Worm (Caenorhabditis elegans) whole organism, L1 larva: Measurements from ENCODE around the gene Y22D7AL.9.
A peak's percentile ranks its signal among the peaks of the same experiment; 100 is the strongest.

ENCODE experiments used
- ama-1 ChIP-seq: fragments of 150-350 bp; optimal IDR thresholded peaks from 2 replicates; lab custom pipeline; 2014
- ceh-82 ChIP-seq, 3 experiments: fragments of 150-350 bp in 1 of 3; sonication (generic microtip) in 2 of 3; optimal IDR thresholded peaks; 2 replicates each; lab custom pipeline; 2014 to 2017; ENCODE audit warnings: missing biosample characterization in 3 of 3, missing genetic modification characterization in 3 of 3
- egl-27 ChIP-seq, 2 experiments: fragments of 150-350 bp in 1 of 2; sonication (generic microtip); optimal IDR thresholded peaks; 3 replicates each; lab custom pipeline; 2017 to 2018; ENCODE audit warnings: missing biosample characterization in 2 of 2, missing genetic modification characterization in 2 of 2, missing genetic modification reagents in 2 of 2
- fkh-4 ChIP-seq: sonication (generic microtip); optimal IDR thresholded peaks from 2 replicates; lab custom pipeline; 2016; ENCODE audit warnings: missing compliant biosample characterization, missing genetic modification characterization, borderline replicate concordance
- mdl-1 ChIP-seq, 2 experiments: fragments of 150-350 bp; optimal IDR thresholded peaks; 2 replicates each; lab custom pipeline; 2014 to 2017; ENCODE audit warnings: missing biosample characterization in 2 of 2, missing genetic modification characterization in 2 of 2, inconsistent platforms in 1 of 2
- mep-1 ChIP-seq: fragments of 150-350 bp; optimal IDR thresholded peaks from 2 replicates; lab custom pipeline; 2014; ENCODE audit warnings: missing biosample characterization, missing genetic modification characterization
- nhr-77 ChIP-seq: fragments of 150-350 bp; optimal IDR thresholded peaks from 2 replicates; lab custom pipeline; 2014; ENCODE audit warnings: missing biosample characterization, missing genetic modification characterization
- pqm-1 ChIP-seq: sonication (generic microtip); optimal IDR thresholded peaks from 3 replicates; lab custom pipeline; 2017; ENCODE audit warnings: missing biosample characterization, missing genetic modification characterization
- tbx-2 ChIP-seq: sonication (generic microtip); optimal IDR thresholded peaks from 2 replicates; lab custom pipeline; 2016; ENCODE audit warnings: missing genetic modification characterization, missing compliant biosample characterization
- unc-86 ChIP-seq: sonication (generic microtip); optimal IDR thresholded peaks from 2 replicates; lab custom pipeline; 2016; ENCODE audit warnings: missing genetic modification characterization, missing compliant biosample characterization

- TF ChIP-seq egl-27 (tag; optimal IDR thresholded peaks at IDR 0.05; lab: Kevin White, UChicago) = no peak
- TF ChIP-seq pqm-1 (tag; lab: Kevin White, UChicago) = no peak
- peak; percentile 74 for TF ChIP-seq unc-86 (tag; lab: Kevin White, UChicago)
- no peak for TF ChIP-seq mdl-1 (tag; optimal IDR thresholded peaks at IDR 0.05; lab: Kevin White, UChicago)
- peak; percentile 74 for TF ChIP-seq tbx-2 (tag; lab: Kevin White, UChicago)
- no peak for TF ChIP-seq ama-1
- peak; percentile 92 for TF ChIP-seq mep-1
- TF ChIP-seq ceh-82 (tag; optimal IDR thresholded peaks at IDR 0.05; lab: Kevin White, UChicago) = peak; percentile 52 to 82 (median 63)
- peak; percentile 38 for TF ChIP-seq fkh-4 (tag; lab: Kevin White, UChicago)
- no peak for TF ChIP-seq nhr-77 (tag; lab: Kevin White, UChicago)
These were observed 55.2 kb downstream of the Y22D7AL.9 start, which contains the start of the genes eelo-1 and Y67D2.2 for ce11 chrIII:1558441-1559159.
